Fruit fly (Drosophila melanogaster) whole organism, embryonic: ENCODE results near the gene CG6398.

Experiments used
- Ada2b ChIP-seq: fragments of 200-800 bp; sonication (Bioruptor generic); IDR thresholded peaks from 2 replicates; pipeline ENCODE4 v1.3.6; 2022; ENCODE audit warnings: missing biosample characterization, missing genetic modification characterization
- Bdp1 ChIP-seq: fragments of 200-800 bp; sonication (Bioruptor generic); optimal IDR thresholded peaks from 3 replicates; lab custom pipeline; 2016; ENCODE audit warnings: missing biosample characterization, missing genetic modification characterization
- Blimp-1 ChIP-seq: fragments of 200-800 bp; sonication (Bioruptor generic); optimal IDR thresholded peaks from 3 replicates; lab custom pipeline; 2018; ENCODE audit warnings: missing biosample characterization, missing genetic modification characterization, mild to moderate bottlenecking, moderate library complexity, missing genetic modification reagents
- CG11456 ChIP-seq: fragments of 200-800 bp; sonication (Bioruptor generic); IDR thresholded peaks from 3 replicates; pipeline ENCODE4 v1.3.6; 2022; ENCODE audit warnings: missing biosample characterization, missing genetic modification characterization
- CG11504 ChIP-seq: fragments of 200-800 bp; sonication (Bioruptor generic); optimal IDR thresholded peaks from 3 replicates; lab custom pipeline; 2019; ENCODE audit warnings: missing biosample characterization, mild to moderate bottlenecking, missing genetic modification characterization, moderate library complexity
- CG13287 ChIP-seq: fragments of 200-800 bp; sonication (Bioruptor generic); IDR thresholded peaks from 2 replicates; pipeline ENCODE4 v1.3.6; 2022; ENCODE audit warnings: missing biosample characterization, missing genetic modification characterization; ENCODE audit not compliant: partially characterized antibody
- CG15601 ChIP-seq: fragments of 200-800 bp; sonication (Bioruptor generic); optimal IDR thresholded peaks from 3 replicates; lab custom pipeline; 2019; ENCODE audit warnings: missing biosample characterization, mild to moderate bottlenecking, missing genetic modification characterization, moderate library complexity
- CG17385 ChIP-seq: fragments of 200-800 bp; sonication (Bioruptor generic); optimal IDR thresholded peaks from 3 replicates; lab custom pipeline; 2018; ENCODE audit warnings: missing biosample characterization, mild to moderate bottlenecking, missing genetic modification characterization
- CG2199 ChIP-seq: fragments of 200-800 bp; sonication (Bioruptor generic); IDR thresholded peaks from 3 replicates; pipeline ENCODE4 v1.3.6; 2022; ENCODE audit warnings: missing biosample characterization, missing genetic modification characterization
- CG32532 ChIP-seq: fragments of 200-800 bp; sonication (Bioruptor generic); IDR thresholded peaks from 2 replicates; pipeline ENCODE4 v1.3.6; 2022; ENCODE audit warnings: missing biosample characterization, missing genetic modification characterization
- CG43689 ChIP-seq: fragments of 200-800 bp; sonication (Bioruptor generic); IDR thresholded peaks from 2 replicates; pipeline ENCODE4 v1.3.6; 2022; ENCODE audit warnings: missing biosample characterization, missing genetic modification characterization
- CG4820 ChIP-seq: fragments of 200-800 bp; sonication (Bioruptor generic); optimal IDR thresholded peaks from 3 replicates; lab custom pipeline; 2016; ENCODE audit warnings: missing biosample characterization, missing genetic modification characterization
- CG5245 ChIP-seq: fragments of 200-800 bp; sonication (Bioruptor generic); optimal IDR thresholded peaks from 3 replicates; lab custom pipeline; 2016; ENCODE audit warnings: missing biosample characterization, missing genetic modification characterization
- CG6683 ChIP-seq: fragments of 200-800 bp; sonication (Bioruptor generic); optimal IDR thresholded peaks from 2 replicates; lab custom pipeline; 2017; ENCODE audit warnings: missing biosample characterization, mild to moderate bottlenecking, missing genetic modification characterization, missing genetic modification reagents
- CG7786 ChIP-seq: fragments of 200-800 bp; sonication (Bioruptor generic); optimal IDR thresholded peaks from 2 replicates; lab custom pipeline; 2016; ENCODE audit warnings: missing biosample characterization, missing genetic modification characterization
- CG7839 ChIP-seq: fragments of 200-800 bp; sonication (Bioruptor generic); optimal IDR thresholded peaks from 3 replicates; lab custom pipeline; 2018; ENCODE audit warnings: missing biosample characterization, mild to moderate bottlenecking, missing genetic modification characterization, moderate library complexity
- CG8944 ChIP-seq: fragments of 200-800 bp; sonication (Bioruptor generic); optimal IDR thresholded peaks from 3 replicates; lab custom pipeline; 2016; ENCODE audit warnings: missing biosample characterization, missing genetic modification characterization
- Dp ChIP-seq: fragments of 200-800 bp; sonication (Bioruptor generic); optimal IDR thresholded peaks from 2 replicates; lab custom pipeline; 2018; ENCODE audit warnings: missing biosample characterization, mild to moderate bottlenecking, missing genetic modification characterization, moderate library complexity
- Elba2 ChIP-seq: fragments of 200-800 bp; sonication (Bioruptor generic); optimal IDR thresholded peaks from 3 replicates; lab custom pipeline; 2016; ENCODE audit warnings: missing biosample characterization, missing genetic modification characterization
- Ets65A ChIP-seq: fragments of 200-800 bp; sonication (Bioruptor generic); peaks from one replicate; lab custom pipeline; 2016; ENCODE audit warnings: missing biosample characterization, missing genetic modification characterization
- Hr39 ChIP-seq: fragments of >200 bp; optimal IDR thresholded peaks from 2 replicates; lab custom pipeline; 2017
- Hr78 ChIP-seq, 2 experiments: fragments of 200-800 bp in 1 of 2; fragments of >200 bp in 1 of 2; sonication (Bioruptor generic) in 1 of 2; optimal IDR thresholded peaks; 2 replicates each; lab custom pipeline; 2017 to 2019; ENCODE audit warnings: missing biosample characterization in 2 of 2, missing genetic modification characterization in 2 of 2, mild to moderate bottlenecking in 1 of 2, moderate library complexity in 1 of 2
- Jarid2 ChIP-seq: fragments of 200-800 bp; sonication (Bioruptor generic); optimal IDR thresholded peaks from 3 replicates; lab custom pipeline; 2017; ENCODE audit warnings: mild to moderate bottlenecking, missing biosample characterization, missing genetic modification reagents, missing genetic modification characterization
- Lpt ChIP-seq: fragments of >200 bp; optimal IDR thresholded peaks from 2 replicates; lab custom pipeline; 2018; ENCODE audit warnings: missing biosample characterization, missing genetic modification characterization
- Neu2 ChIP-seq: fragments of 200-800 bp; sonication (Bioruptor generic); optimal IDR thresholded peaks from 3 replicates; lab custom pipeline; 2016; ENCODE audit warnings: missing biosample characterization, missing genetic modification characterization, borderline replicate concordance
- Oaz ChIP-seq: fragments of 200-800 bp; sonication (Bioruptor generic); IDR thresholded peaks from 2 replicates; pipeline ENCODE4 v1.3.6; 2022; ENCODE audit warnings: missing biosample characterization, missing genetic modification characterization
- Opbp ChIP-seq: fragments of 200-800 bp; sonication (Bioruptor generic); IDR thresholded peaks from 3 replicates; pipeline ENCODE4 v1.3.6; 2022; ENCODE audit warnings: missing biosample characterization, missing genetic modification characterization; ENCODE audit not compliant: partially characterized antibody
- Rx ChIP-seq: fragments of 200-800 bp; sonication (Bioruptor generic); IDR thresholded peaks from 2 replicates; pipeline ENCODE4 v1.3.6; 2022; ENCODE audit warnings: missing biosample characterization, missing genetic modification characterization
- Trl ChIP-seq, 3 experiments: fragments of >200 bp in 2 of 3; fragments of 200-800 bp in 1 of 3; sonication (Bioruptor generic) in 1 of 3; optimal IDR thresholded peaks; 2 replicates in 1 of 3; 3 replicates in 2 of 3; lab custom pipeline; 2016 to 2017; ENCODE audit warnings: missing biosample characterization in 1 of 3, missing genetic modification characterization in 1 of 3
- al ChIP-seq: fragments of 200-800 bp; sonication (Bioruptor generic); IDR thresholded peaks from 2 replicates; pipeline ENCODE4 v1.3.6; 2022; ENCODE audit warnings: missing biosample characterization, missing genetic modification characterization
- danr ChIP-seq: fragments of 200-800 bp; sonication (Bioruptor generic); IDR thresholded peaks from 2 replicates; pipeline ENCODE4 v1.3.6; 2022; ENCODE audit warnings: missing biosample characterization, missing genetic modification characterization
- dpn ChIP-seq, 2 experiments: fragments of 200-800 bp; sonication (Bioruptor generic); optimal IDR thresholded peaks; 3 replicates each; lab custom pipeline; 2016; ENCODE audit warnings: missing biosample characterization in 2 of 2, missing genetic modification characterization in 2 of 2
- gcm2 ChIP-seq: fragments of 200-800 bp; sonication (Bioruptor generic); optimal IDR thresholded peaks from 2 replicates; lab custom pipeline; 2016; ENCODE audit warnings: missing biosample characterization, missing genetic modification characterization
- gro ChIP-seq: fragments of 200-800 bp; sonication (Bioruptor generic); optimal IDR thresholded peaks from 2 replicates; lab custom pipeline; 2016; ENCODE audit warnings: missing biosample characterization, missing genetic modification characterization
- gsb ChIP-seq: fragments of 200-800 bp; sonication (Bioruptor generic); IDR thresholded peaks from 2 replicates; pipeline ENCODE4 v1.3.6; 2022; ENCODE audit warnings: missing biosample characterization, missing genetic modification characterization
- gsb-n ChIP-seq: fragments of 200-800 bp; sonication (Bioruptor generic); optimal IDR thresholded peaks from 3 replicates; lab custom pipeline; 2018; ENCODE audit warnings: missing biosample characterization, mild to moderate bottlenecking, missing genetic modification characterization
- hth ChIP-seq: fragments of >200 bp; optimal IDR thresholded peaks from 2 replicates; lab custom pipeline; 2017; ENCODE audit warnings: inconsistent platforms
- inv ChIP-seq: fragments of 200-800 bp; sonication (Bioruptor generic); IDR thresholded peaks from 2 replicates; pipeline ENCODE4 v1.3.6; 2022; ENCODE audit warnings: missing biosample characterization, missing genetic modification characterization; ENCODE audit not compliant: partially characterized antibody
- kni ChIP-seq: fragments of 200-800 bp; sonication (Bioruptor generic); optimal IDR thresholded peaks from 3 replicates; lab custom pipeline; 2017; ENCODE audit warnings: mild to moderate bottlenecking, missing biosample characterization, missing genetic modification reagents, missing genetic modification characterization
- nmo ChIP-seq: fragments of 200-800 bp; sonication (Bioruptor generic); optimal IDR thresholded peaks from 2 replicates; lab custom pipeline; 2018; ENCODE audit warnings: missing biosample characterization, mild to moderate bottlenecking, missing genetic modification characterization, moderate library complexity
- peb ChIP-seq: fragments of 200-800 bp; sonication (Bioruptor generic); IDR thresholded peaks from 2 replicates; pipeline ENCODE4 v1.3.6; 2022; ENCODE audit warnings: missing biosample characterization, missing genetic modification characterization
- run ChIP-seq: fragments of 200-800 bp; sonication (Bioruptor generic); optimal IDR thresholded peaks from 3 replicates; lab custom pipeline; 2018; ENCODE audit warnings: missing biosample characterization, mild to moderate bottlenecking, missing genetic modification characterization
- sim ChIP-seq: fragments of 200-800 bp; sonication (Bioruptor generic); IDR thresholded peaks from 2 replicates; pipeline ENCODE4 v1.3.6; 2022; ENCODE audit warnings: missing biosample characterization, missing genetic modification characterization
- sr ChIP-seq: fragments of 200-800 bp; sonication (Bioruptor generic); IDR thresholded peaks from 3 replicates; pipeline ENCODE4 v1.3.6; 2022; ENCODE audit warnings: missing biosample characterization, missing genetic modification characterization
- stc ChIP-seq: fragments of 200-800 bp; sonication (Bioruptor generic); IDR thresholded peaks from 2 replicates; pipeline ENCODE4 v1.3.6; 2022; ENCODE audit warnings: missing biosample characterization, missing genetic modification characterization
- tgo ChIP-seq: fragments of 200-800 bp; sonication (Bioruptor generic); IDR thresholded peaks from 3 replicates; pipeline ENCODE4 v1.3.6; 2022; ENCODE audit warnings: missing biosample characterization, missing genetic modification characterization
- trem ChIP-seq: fragments of 200-800 bp; optimal IDR thresholded peaks from 3 replicates; lab custom pipeline; 2019; ENCODE audit warnings: missing biosample characterization, mild to moderate bottlenecking, missing genetic modification characterization, moderate library complexity
- unpg ChIP-seq: fragments of 200-800 bp; sonication (Bioruptor generic); optimal IDR thresholded peaks from 3 replicates; lab custom pipeline; 2018; ENCODE audit warnings: missing biosample characterization, mild to moderate bottlenecking, missing genetic modification characterization, moderate library complexity
- vvl ChIP-seq: fragments of 200-800 bp; sonication (Bioruptor generic); IDR thresholded peaks from 2 replicates; pipeline ENCODE4 v1.3.6; 2022; ENCODE audit warnings: missing biosample characterization, missing genetic modification characterization
- wdn ChIP-seq: fragments of 200-800 bp; sonication (Bioruptor generic); IDR thresholded peaks from 2 replicates; pipeline ENCODE4 v1.3.6; 2022; ENCODE audit warnings: missing biosample characterization, missing genetic modification characterization

The CG6398 gene

dm6 chrX:17832163-17833014 is 1.8 kb downstream of the CG6398 start (continued):
- TF ChIP-seq Opbp (GFP tag; lab: Robert Waterston, UW), result no peak
- no peak for TF ChIP-seq gsb (GFP tag; lab: Robert Waterston, UW)
- TF ChIP-seq Dp (GFP tag; lab: Kevin White, UChicago), result no peak
- no peak for TF ChIP-seq Rx (GFP tag; lab: Robert Waterston, UW)
- TF ChIP-seq gsb-n (tag; lab: Kevin White, UChicago), result no peak
- TF ChIP-seq Ada2b, result no peak
- TF ChIP-seq sr (GFP tag; lab: Robert Waterston, UW), result no peak
- no peak for TF ChIP-seq gcm2
- no peak for TF ChIP-seq al (GFP tag; lab: Robert Waterston, UW)
- TF ChIP-seq CG7786, result no peak
- no peak for TF ChIP-seq inv (GFP tag; lab: Robert Waterston, UW)
- no peak for TF ChIP-seq gro (GFP tag; lab: Kevin White, UChicago)
- no peak for TF ChIP-seq Bdp1 (GFP tag; lab: Kevin White, UChicago)
- TF ChIP-seq kni (GFP tag; lab: Kevin White, UChicago), result peak; percentile 75
- no peak for TF ChIP-seq tgo (GFP tag; lab: Robert Waterston, UW)
- no peak for TF ChIP-seq run (tag; lab: Kevin White, UChicago)
- no peak for TF ChIP-seq hth (lab: Kevin White, UChicago)
- TF ChIP-seq CG8944 (GFP tag; lab: Kevin White, UChicago), result no peak
- no peak for TF ChIP-seq Neu2
- peak; percentile 5 for TF ChIP-seq Blimp-1 (GFP tag; lab: Kevin White, UChicago)
- TF ChIP-seq CG11504 (tag; lab: Kevin White, UChicago), result no peak
- TF ChIP-seq unpg (GFP tag; lab: Kevin White, UChicago), result no peak
- TF ChIP-seq Ets65A (GFP tag; lab: Kevin White, UChicago), result peak; percentile 73
- no peak for TF ChIP-seq peb (GFP tag; lab: Robert Waterston, UW)
- TF ChIP-seq sim (GFP tag; lab: Robert Waterston, UW), result no peak
- no peak for TF ChIP-seq Trl (optimal IDR thresholded peaks at IDR 0.05; lab: Kevin White, UChicago)
- no peak for TF ChIP-seq Trl (GFP tag; optimal IDR thresholded peaks at IDR 0.05; lab: Kevin White, UChicago)
- no peak for TF ChIP-seq danr (GFP tag; lab: Robert Waterston, UW)
- no peak for TF ChIP-seq wdn (GFP tag; lab: Robert Waterston, UW)
- TF ChIP-seq CG17385 (GFP tag; lab: Kevin White, UChicago), result peak; percentile 9
- no peak for TF ChIP-seq vvl (GFP tag; lab: Robert Waterston, UW)
- no peak for TF ChIP-seq CG6683
- no peak for TF ChIP-seq Oaz (GFP tag; lab: Robert Waterston, UW)
- TF ChIP-seq Lpt (GFP tag; lab: Kevin White, UChicago), result no peak
- no peak for TF ChIP-seq CG4820 (GFP tag; lab: Kevin White, UChicago)
- no peak for TF ChIP-seq Jarid2
- no peak for TF ChIP-seq Hr39 (lab: Kevin White, UChicago)
- no peak for TF ChIP-seq nmo (GFP tag; lab: Kevin White, UChicago)
- no peak for TF ChIP-seq CG7839
- TF ChIP-seq CG5245 (GFP tag; lab: Kevin White, UChicago), result no peak
- no peak for TF ChIP-seq CG13287
- TF ChIP-seq CG43689 (GFP tag; lab: Robert Waterston, UW), result no peak
- no peak for TF ChIP-seq CG32532 (GFP tag; lab: Robert Waterston, UW)
- TF ChIP-seq CG2199 (GFP tag; lab: Robert Waterston, UW), result 0 out of 3 replicates have a peak, but pooled peaks have one; percentile 31
- peak in 1 of 2 experiments; percentile 24 for TF ChIP-seq Hr78 (GFP tag; optimal IDR thresholded peaks at IDR 0.05; lab: Kevin White, UChicago)
- TF ChIP-seq CG15601 (tag; lab: Kevin White, UChicago), result no peak
- no peak for TF ChIP-seq Elba2 (GFP tag; lab: Kevin White, UChicago)
- TF ChIP-seq stc, result no peak
- no peak for TF ChIP-seq trem
- TF ChIP-seq CG11456 (GFP tag; lab: Robert Waterston, UW), result no peak
- TF ChIP-seq dpn (GFP tag; optimal IDR thresholded peaks at IDR 0.05; lab: Kevin White, UChicago), result no peak
